Worm (Caenorhabditis elegans) whole organism, L3 larva: Measurements from ENCODE around the gene F56D6.20.
"Not testable (repeated sequence)": the region's sequence is repeated elsewhere in the genome, so short reads cannot be mapped to it uniquely, and the experiment has no call there.

Experiments
- R02D3.7 ChIP-seq: fragments of 150-350 bp; optimal IDR thresholded peaks from 2 replicates; lab custom pipeline; 2014; ENCODE audit warnings: missing biosample characterization, missing genetic modification characterization
- aly-2 ChIP-seq: fragments of 150-350 bp; optimal IDR thresholded peaks from 2 replicates; lab custom pipeline; 2014; ENCODE audit warnings: missing biosample characterization, missing genetic modification characterization
- ama-1 ChIP-seq: fragments of 150-350 bp; optimal IDR thresholded peaks from 2 replicates; lab custom pipeline; 2018
- ceh-16 ChIP-seq: sonication (generic microtip); optimal IDR thresholded peaks from 2 replicates; lab custom pipeline; 2017; ENCODE audit warnings: missing biosample characterization, missing genetic modification characterization
- ceh-82 ChIP-seq: fragments of 150-350 bp; optimal IDR thresholded peaks from 2 replicates; lab custom pipeline; 2014; ENCODE audit warnings: missing biosample characterization, missing genetic modification characterization
- ceh-9 ChIP-seq: sonication (generic microtip); optimal IDR thresholded peaks from 2 replicates; lab custom pipeline; 2018; ENCODE audit warnings: missing biosample characterization, missing genetic modification characterization
- egl-5 ChIP-seq: fragments of 150-350 bp; optimal IDR thresholded peaks from 2 replicates; lab custom pipeline; 2017; ENCODE audit warnings: missing biosample characterization, missing genetic modification reagents, missing genetic modification characterization, inconsistent platforms
- elt-2 ChIP-seq: sonication (generic microtip); optimal IDR thresholded peaks from 2 replicates; lab custom pipeline; 2016; ENCODE audit warnings: missing genetic modification reagents, mild to moderate bottlenecking, missing genetic modification characterization, missing compliant biosample characterization
- elt-3 ChIP-seq, 3 experiments: fragments of 150-350 bp in 1 of 3; sonication (generic microtip) in 2 of 3; optimal IDR thresholded peaks; 2 replicates in 2 of 3; 4 replicates in 1 of 3; lab custom pipeline; 2014 to 2017; ENCODE audit warnings: missing biosample characterization in 3 of 3, missing genetic modification characterization in 3 of 3
- eor-1 ChIP-seq, 2 experiments: fragments of 150-350 bp; optimal IDR thresholded peaks; 2 replicates each; lab custom pipeline; 2014 to 2018; ENCODE audit warnings: missing biosample characterization in 2 of 2, missing genetic modification characterization in 2 of 2
- fos-1 ChIP-seq: fragments of 150-350 bp; optimal IDR thresholded peaks from 2 replicates; lab custom pipeline; 2014; ENCODE audit warnings: missing biosample characterization, missing genetic modification characterization
- jun-1 ChIP-seq: fragments of 150-350 bp; optimal IDR thresholded peaks from 2 replicates; lab custom pipeline; 2014; ENCODE audit warnings: missing biosample characterization, missing genetic modification reagents, missing genetic modification characterization
- lin-39 ChIP-seq: fragments of 150-350 bp; optimal IDR thresholded peaks from 2 replicates; lab custom pipeline; 2018; ENCODE audit warnings: missing biosample characterization, missing genetic modification reagents, missing genetic modification characterization
- lsy-12 ChIP-seq: sonication (generic microtip); optimal IDR thresholded peaks from 2 replicates; lab custom pipeline; 2016; ENCODE audit warnings: mild to moderate bottlenecking, missing genetic modification characterization, missing compliant biosample characterization
- mml-1 ChIP-seq: fragments of 150-350 bp; sonication (generic microtip); optimal IDR thresholded peaks from 3 replicates; lab custom pipeline; 2014; ENCODE audit warnings: missing biosample characterization, missing genetic modification characterization
- nfya-1 ChIP-seq: sonication (generic microtip); optimal IDR thresholded peaks from 2 replicates; lab custom pipeline; 2017; ENCODE audit warnings: missing genetic modification characterization, mild to moderate bottlenecking, missing compliant biosample characterization, antibody characterized with exemption, moderate library complexity; ENCODE audit not compliant: insufficient read depth
- nhr-11 ChIP-seq: fragments of 150-350 bp; optimal IDR thresholded peaks from 2 replicates; lab custom pipeline; 2014; ENCODE audit warnings: missing biosample characterization, missing genetic modification characterization
- nhr-12 ChIP-seq: fragments of 150-350 bp; optimal IDR thresholded peaks from 2 replicates; lab custom pipeline; 2014; ENCODE audit warnings: missing biosample characterization, missing genetic modification characterization
- nhr-23 ChIP-seq: fragments of 150-350 bp; optimal IDR thresholded peaks from 2 replicates; lab custom pipeline; 2014; ENCODE audit warnings: missing biosample characterization, missing genetic modification reagents, missing genetic modification characterization
- nhr-237 ChIP-seq: fragments of 150-350 bp; optimal IDR thresholded peaks from 2 replicates; lab custom pipeline; 2014; ENCODE audit warnings: missing biosample characterization, missing genetic modification characterization
- nhr-25 ChIP-seq: sonication (generic microtip); optimal IDR thresholded peaks from 2 replicates; lab custom pipeline; 2017; ENCODE audit warnings: missing biosample characterization, missing genetic modification characterization
- nhr-28 ChIP-seq: fragments of 150-350 bp; optimal IDR thresholded peaks from 2 replicates; lab custom pipeline; 2014; ENCODE audit warnings: missing biosample characterization, missing genetic modification characterization
- nhr-67 ChIP-seq: fragments of 150-350 bp; optimal IDR thresholded peaks from 2 replicates; lab custom pipeline; 2014; ENCODE audit warnings: missing biosample characterization, missing genetic modification characterization
- nhr-76 ChIP-seq: fragments of 150-350 bp; sonication (generic microtip); optimal IDR thresholded peaks from 5 replicates; lab custom pipeline; 2014; ENCODE audit warnings: missing biosample characterization, missing genetic modification characterization
- nhr-77 ChIP-seq: fragments of 150-350 bp; optimal IDR thresholded peaks from 2 replicates; lab custom pipeline; 2014; ENCODE audit warnings: missing biosample characterization, missing genetic modification characterization
- pha-4 ChIP-seq: fragments of 150-350 bp; optimal IDR thresholded peaks from 2 replicates; lab custom pipeline; 2014; ENCODE audit warnings: missing biosample characterization, missing genetic modification reagents, missing genetic modification characterization
- pqm-1 ChIP-seq: fragments of 150-350 bp; optimal IDR thresholded peaks from 2 replicates; lab custom pipeline; 2017; ENCODE audit warnings: missing biosample characterization, missing genetic modification characterization, inconsistent platforms
- snpc-4 ChIP-seq: fragments of 150-350 bp; optimal IDR thresholded peaks from 2 replicates; lab custom pipeline; 2014; ENCODE audit warnings: missing biosample characterization, missing genetic modification characterization
- tbx-2 ChIP-seq: sonication (generic microtip); optimal IDR thresholded peaks from 2 replicates; lab custom pipeline; 2016; ENCODE audit warnings: mild to moderate bottlenecking, missing genetic modification characterization, missing compliant biosample characterization
- unc-62 ChIP-seq: fragments of 150-350 bp; sonication (generic microtip); optimal IDR thresholded peaks from 4 replicates; lab custom pipeline; 2014; ENCODE audit warnings: missing biosample characterization, missing genetic modification reagents, missing genetic modification characterization
- zag-1 ChIP-seq: fragments of 150-350 bp; optimal IDR thresholded peaks from 2 replicates; lab custom pipeline; 2014; ENCODE audit warnings: missing biosample characterization, missing genetic modification characterization
- ztf-4 ChIP-seq: fragments of 150-350 bp; optimal IDR thresholded peaks from 2 replicates; lab custom pipeline; 2014; ENCODE audit warnings: missing biosample characterization, missing genetic modification characterization

F56D6.20 gene

ce11 chrIV:3917405-3917804 lies 4.7 kb downstream of the F56D6.20 start, which contains the start of gene F56D6.14:
F56D6.14 (plus strand) TSS chrIV:3917705.
- TF ChIP-seq lin-39 (tag; lab: Kevin White, UChicago) (no peak), nhr-28 (tag; lab: Kevin White, UChicago) (no peak), mml-1 (tag; lab: Kevin White, UChicago) (no peak), nhr-67 (tag; lab: Kevin White, UChicago) (no peak), nhr-23 (tag; lab: Kevin White, UChicago) (no peak), tbx-2 (tag; lab: Kevin White, UChicago) (no peak), elt-2 (no peak), nfya-1 (tag; lab: Kevin White, UChicago) (no peak), aly-2 (tag; lab: Kevin White, UChicago) (no peak), fos-1 (tag; lab: Kevin White, UChicago) (no peak), nhr-76 (tag; lab: Kevin White, UChicago) (no peak), eor-1 (tag; optimal IDR thresholded peaks at IDR 0.05; lab: Kevin White, UChicago) (no peak)

- TF ChIP-seq ceh-16 (no peak), jun-1 (tag; lab: Kevin White, UChicago) (no peak), nhr-25 (tag; lab: Kevin White, UChicago) (no peak), R02D3.7 (tag; lab: Kevin White, UChicago) (no peak), snpc-4 (tag; lab: Kevin White, UChicago) (no peak), nhr-11 (tag; lab: Kevin White, UChicago) (no peak), elt-2 (no peak), eor-1 (tag; optimal IDR thresholded peaks at IDR 0.05; lab: Kevin White, UChicago) (no peak), nhr-77 (tag; lab: Kevin White, UChicago) (no peak), egl-5 (tag; lab: Kevin White, UChicago) (no peak)
Observed at ce11 chrIV:3918160-3918559, 5.5 kb downstream of the F56D6.20 start, which contains the start of gene F56D6.23. F56D6.23 (plus strand) TSS chrIV:3918460.

- TF ChIP-seq tbx-2 (tag; lab: Kevin White, UChicago): no peak
- no peak for TF ChIP-seq pha-4 (tag; lab: Kevin White, UChicago)
- no peak for TF ChIP-seq lsy-12
- no peak for TF ChIP-seq lin-39 (tag; lab: Kevin White, UChicago)
- TF ChIP-seq aly-2 (tag; lab: Kevin White, UChicago): no peak
- no peak for TF ChIP-seq ztf-4 (tag; lab: Kevin White, UChicago)
- TF ChIP-seq elt-3 (tag; optimal IDR thresholded peaks at IDR 0.05; lab: Kevin White, UChicago): no peak
Observed at ce11 chrIV:3919506-3919905, 6.8 kb downstream of the F56D6.20 start, which contains the start of gene srz-19. srz-19 (plus strand) TSS chrIV:3919806.

- TF ChIP-seq pqm-1 (tag; lab: Kevin White, UChicago) (peak; percentile 45), nhr-237 (tag; lab: Kevin White, UChicago) (no peak), jun-1 (tag; lab: Kevin White, UChicago) (peak; percentile 2), elt-2 (peak; percentile 84)
- TF ChIP-seq, all 47 proteins: peak for 3
Observed at ce11 chrIV:3921898-3922297, 9.2 kb downstream of the F56D6.20 start, which contains the start of gene clec-67. clec-67 (plus strand) TSS chrIV:3922165.

- no peak for TF ChIP-seq eor-1 (tag; optimal IDR thresholded peaks at IDR 0.05; lab: Kevin White, UChicago)
- TF ChIP-seq nhr-76 (tag; lab: Kevin White, UChicago): no peak
- no peak for TF ChIP-seq ceh-9 (tag; lab: Kevin White, UChicago)
- TF ChIP-seq ceh-82 (tag; lab: Kevin White, UChicago): no peak
- TF ChIP-seq unc-62 (GFP tag; lab: Kevin White, UChicago): no peak
- TF ChIP-seq nhr-12: no peak
- no peak for TF ChIP-seq snpc-4 (tag; lab: Kevin White, UChicago)
- TF ChIP-seq fos-1 (tag; lab: Kevin White, UChicago): no peak
- no peak for TF ChIP-seq jun-1 (tag; lab: Kevin White, UChicago)
- TF ChIP-seq zag-1 (tag; lab: Kevin White, UChicago): no peak
- no peak for TF ChIP-seq ama-1
Observed at ce11 chrIV:3926117-3926516, 13.4 kb downstream of the F56D6.20 start, which contains the start of gene clec-68. clec-68 (plus strand) TSS chrIV:3926417.

ce11 chrIV:3932408-3932807 lies 19.7 kb downstream of the F56D6.20 start, which contains the start of gene clec-70:
clec-70 (plus strand) TSS chrIV:3932708.
- TF ChIP-seq ceh-82 (tag; lab: Kevin White, UChicago); nfya-1 (tag; lab: Kevin White, UChicago); lsy-12: not testable (repeated sequence)
